Fruit fly (Drosophila melanogaster) whole organism, embryonic: ENCODE data around the gene CheB38c.

Experiments
- BEAF-32 ChIP-seq: fragments of 200-800 bp; sonication (Bioruptor generic); optimal IDR thresholded peaks from 3 replicates; lab custom pipeline; 2017; ENCODE audit warnings: missing biosample characterization, missing genetic modification characterization, mild to moderate bottlenecking, moderate library complexity, missing genetic modification reagents
- CG12744 ChIP-seq: fragments of 200-800 bp; sonication (Bioruptor generic); optimal IDR thresholded peaks from 2 replicates; lab custom pipeline; 2016; ENCODE audit warnings: missing biosample characterization, missing genetic modification characterization
- CG13775 ChIP-seq: fragments of 200-800 bp; sonication (Bioruptor generic); optimal IDR thresholded peaks from 3 replicates; lab custom pipeline; 2017; ENCODE audit warnings: missing biosample characterization, mild to moderate bottlenecking, missing genetic modification characterization
- CG14710 ChIP-seq: fragments of 200-800 bp; sonication (Bioruptor generic); optimal IDR thresholded peaks from 3 replicates; lab custom pipeline; 2019; ENCODE audit warnings: missing biosample characterization, mild to moderate bottlenecking, missing genetic modification characterization, moderate library complexity
- CG15601 ChIP-seq: fragments of 200-800 bp; sonication (Bioruptor generic); optimal IDR thresholded peaks from 3 replicates; lab custom pipeline; 2019; ENCODE audit warnings: missing biosample characterization, mild to moderate bottlenecking, missing genetic modification characterization, moderate library complexity
- CG1647 ChIP-seq: fragments of 200-800 bp; sonication (Bioruptor generic); optimal IDR thresholded peaks from 3 replicates; lab custom pipeline; 2016; ENCODE audit warnings: missing biosample characterization, missing genetic modification characterization
- CG2199 ChIP-seq: fragments of 200-800 bp; sonication (Bioruptor generic); IDR thresholded peaks from 3 replicates; pipeline ENCODE4 v1.3.6; 2022; ENCODE audit warnings: missing biosample characterization, missing genetic modification characterization
- CG2875 ChIP-seq: fragments of 200-800 bp; sonication (Bioruptor generic); optimal IDR thresholded peaks from 2 replicates; lab custom pipeline; 2017; ENCODE audit warnings: missing biosample characterization, mild to moderate bottlenecking, missing genetic modification characterization, missing genetic modification reagents
- CG2889 ChIP-seq: fragments of 200-800 bp; sonication (Bioruptor generic); IDR thresholded peaks from 3 replicates; pipeline ENCODE4 v1.3.6; 2022; ENCODE audit warnings: missing biosample characterization, missing genetic modification characterization
- CG31441 ChIP-seq: fragments of 200-800 bp; sonication (Bioruptor generic); IDR thresholded peaks from 2 replicates; pipeline ENCODE4 v1.3.6; 2022; ENCODE audit warnings: missing biosample characterization, missing genetic modification characterization
- CG3726 ChIP-seq: fragments of 200-800 bp; sonication (Bioruptor generic); IDR thresholded peaks from 3 replicates; pipeline ENCODE4, ENCODE4 v1.3.6; 2022; ENCODE audit warnings: missing biosample characterization, missing genetic modification characterization
- CG6683 ChIP-seq: fragments of 200-800 bp; sonication (Bioruptor generic); optimal IDR thresholded peaks from 2 replicates; lab custom pipeline; 2017; ENCODE audit warnings: missing biosample characterization, mild to moderate bottlenecking, missing genetic modification characterization, missing genetic modification reagents
- CG8281 ChIP-seq: fragments of 200-800 bp; sonication (Bioruptor generic); optimal IDR thresholded peaks from 2 replicates; lab custom pipeline; 2018; ENCODE audit warnings: missing biosample characterization, mild to moderate bottlenecking, missing genetic modification characterization, moderate library complexity
- CG8290 ChIP-seq, 3 experiments: fragments of 200-800 bp; sonication (Bioruptor generic); optimal IDR thresholded peaks; 2 replicates each; lab custom pipeline; 2016 to 2019; ENCODE audit warnings: missing biosample characterization in 3 of 3, missing genetic modification characterization in 3 of 3, mild to moderate bottlenecking in 2 of 3, moderate library complexity in 1 of 3
- CG8924 ChIP-seq: fragments of 200-800 bp; optimal IDR thresholded peaks from 3 replicates; lab custom pipeline; 2019; ENCODE audit warnings: missing biosample characterization, mild to moderate bottlenecking, missing genetic modification characterization, moderate library complexity
- Dp ChIP-seq: fragments of 200-800 bp; sonication (Bioruptor generic); optimal IDR thresholded peaks from 2 replicates; lab custom pipeline; 2018; ENCODE audit warnings: missing biosample characterization, mild to moderate bottlenecking, missing genetic modification characterization, moderate library complexity
- Drgx ChIP-seq: fragments of 200-800 bp; sonication (Bioruptor generic); IDR thresholded peaks from 2 replicates; pipeline ENCODE4 v1.3.6; 2022; ENCODE audit warnings: missing biosample characterization, missing genetic modification characterization
- E2f2 ChIP-seq: fragments of 200-800 bp; sonication (Bioruptor generic); IDR thresholded peaks from 2 replicates; pipeline ENCODE4 v1.3.6; 2022; ENCODE audit warnings: missing biosample characterization, missing genetic modification characterization
- Ets97D ChIP-seq: fragments of 200-800 bp; sonication (Bioruptor generic); optimal IDR thresholded peaks from 3 replicates; lab custom pipeline; 2016; ENCODE audit warnings: missing biosample characterization, missing genetic modification characterization
- Fer2 ChIP-seq: fragments of 200-800 bp; sonication (Bioruptor generic); optimal IDR thresholded peaks from 2 replicates; lab custom pipeline; 2018; ENCODE audit warnings: missing biosample characterization, mild to moderate bottlenecking, missing genetic modification characterization, moderate library complexity
- HLH4C ChIP-seq: fragments of 200-800 bp; sonication (Bioruptor generic); IDR thresholded peaks from 3 replicates; pipeline ENCODE4 v1.3.6; 2022; ENCODE audit warnings: missing biosample characterization, missing genetic modification characterization; ENCODE audit not compliant: partially characterized antibody
- Hey ChIP-seq: fragments of 200-800 bp; sonication (Bioruptor generic); optimal IDR thresholded peaks from 3 replicates; lab custom pipeline; 2018; ENCODE audit warnings: missing biosample characterization, mild to moderate bottlenecking, missing genetic modification characterization
- Hr78 ChIP-seq, 2 experiments: fragments of 200-800 bp in 1 of 2; fragments of >200 bp in 1 of 2; sonication (Bioruptor generic) in 1 of 2; optimal IDR thresholded peaks; 2 replicates each; lab custom pipeline; 2017 to 2019; ENCODE audit warnings: missing biosample characterization in 2 of 2, missing genetic modification characterization in 2 of 2, mild to moderate bottlenecking in 1 of 2, moderate library complexity in 1 of 2
- NfI ChIP-seq: fragments of 200-800 bp; sonication (Bioruptor generic); optimal IDR thresholded peaks from 3 replicates; lab custom pipeline; 2018; ENCODE audit warnings: missing biosample characterization, mild to moderate bottlenecking, missing genetic modification characterization, moderate library complexity
- Oaz ChIP-seq: fragments of 200-800 bp; sonication (Bioruptor generic); IDR thresholded peaks from 2 replicates; pipeline ENCODE4 v1.3.6; 2022; ENCODE audit warnings: missing biosample characterization, missing genetic modification characterization
- Sin3A ChIP-seq: fragments of >200 bp; optimal IDR thresholded peaks from 2 replicates; lab custom pipeline; 2018
- Six4 ChIP-seq: fragments of 200-800 bp; sonication (Bioruptor generic); optimal IDR thresholded peaks from 2 replicates; lab custom pipeline; 2016; ENCODE audit warnings: missing biosample characterization, missing genetic modification characterization
- Sox102F ChIP-seq: fragments of 200-800 bp; sonication (Bioruptor generic); optimal IDR thresholded peaks from 2 replicates; lab custom pipeline; 2018; ENCODE audit warnings: missing biosample characterization, mild to moderate bottlenecking, missing genetic modification characterization, moderate library complexity
- Stat92E ChIP-seq, 3 experiments: fragments of >200 bp in 2 of 3; fragments of 200-800 bp in 1 of 3; sonication (Bioruptor generic) in 1 of 3; optimal IDR thresholded peaks; 2 replicates each; lab custom pipeline; 2017 to 2019; ENCODE audit warnings: missing biosample characterization in 3 of 3, missing genetic modification characterization in 3 of 3, mild to moderate bottlenecking in 1 of 3, moderate library complexity in 1 of 3
- br ChIP-seq: fragments of >200 bp; optimal IDR thresholded peaks from 2 replicates; lab custom pipeline; 2017
- bsh ChIP-seq, 2 experiments: fragments of 200-800 bp; sonication (Bioruptor generic); optimal IDR thresholded peaks; 2 replicates each; lab custom pipeline; 2017 to 2018; ENCODE audit warnings: mild to moderate bottlenecking in 2 of 2, missing biosample characterization in 2 of 2, missing genetic modification characterization in 2 of 2, moderate library complexity in 1 of 2
- chif ChIP-seq, 2 experiments: fragments of 200-800 bp; sonication (Bioruptor generic); optimal IDR thresholded peaks; 3 replicates each; lab custom pipeline; 2016; ENCODE audit warnings: missing biosample characterization in 2 of 2, missing genetic modification characterization in 2 of 2
- chm ChIP-seq: fragments of 200-800 bp; sonication (Bioruptor generic); IDR thresholded peaks from 2 replicates; pipeline ENCODE4 v1.3.6; 2022; ENCODE audit warnings: missing biosample characterization, missing genetic modification characterization
- chn ChIP-seq: fragments of 200-800 bp; sonication (Bioruptor generic); optimal IDR thresholded peaks from 2 replicates; lab custom pipeline; 2016; ENCODE audit warnings: missing biosample characterization, missing genetic modification characterization
- dmrt11E ChIP-seq: fragments of 200-800 bp; sonication (Bioruptor generic); optimal IDR thresholded peaks from 3 replicates; lab custom pipeline; 2018; ENCODE audit warnings: missing biosample characterization, mild to moderate bottlenecking, missing genetic modification characterization, moderate library complexity
- exex ChIP-seq: fragments of 200-800 bp; sonication (Bioruptor generic); optimal IDR thresholded peaks from 4 replicates; lab custom pipeline; 2018; ENCODE audit warnings: missing biosample characterization, mild to moderate bottlenecking, missing genetic modification characterization, moderate library complexity
- fd96Cb ChIP-seq: fragments of 200-800 bp; sonication (Bioruptor generic); optimal IDR thresholded peaks from 2 replicates; lab custom pipeline; 2018; ENCODE audit warnings: missing biosample characterization, mild to moderate bottlenecking, missing genetic modification characterization, moderate library complexity
- gce ChIP-seq: fragments of 200-800 bp; sonication (Bioruptor generic); IDR thresholded peaks from 3 replicates; pipeline ENCODE4 v1.3.6; 2022; ENCODE audit warnings: missing biosample characterization, missing genetic modification characterization
- gfzf ChIP-seq: fragments of 200-800 bp; sonication (Bioruptor generic); optimal IDR thresholded peaks from 2 replicates; lab custom pipeline; 2016; ENCODE audit warnings: missing biosample characterization, mild to moderate bottlenecking, missing genetic modification characterization, moderate library complexity
- her ChIP-seq: fragments of 200-800 bp; sonication (Bioruptor generic); optimal IDR thresholded peaks from 2 replicates; lab custom pipeline; 2016; ENCODE audit warnings: missing biosample characterization, missing genetic modification characterization
- jing ChIP-seq: fragments of 200-800 bp; sonication (Bioruptor generic); optimal IDR thresholded peaks from 2 replicates; lab custom pipeline; 2018; ENCODE audit warnings: missing biosample characterization, mild to moderate bottlenecking, missing genetic modification characterization
- peb ChIP-seq: fragments of 200-800 bp; sonication (Bioruptor generic); IDR thresholded peaks from 2 replicates; pipeline ENCODE4 v1.3.6; 2022; ENCODE audit warnings: missing biosample characterization, missing genetic modification characterization
- phol ChIP-seq: fragments of 200-800 bp; sonication (Bioruptor generic); optimal IDR thresholded peaks from 3 replicates; lab custom pipeline; 2018; ENCODE audit warnings: missing biosample characterization, mild to moderate bottlenecking, missing genetic modification characterization, moderate library complexity
- twi ChIP-seq: fragments of 200-800 bp; optimal IDR thresholded peaks from 2 replicates; lab custom pipeline; 2019; ENCODE audit warnings: missing biosample characterization, mild to moderate bottlenecking, missing genetic modification characterization, moderate library complexity
- vnd ChIP-seq: fragments of 200-800 bp; sonication (Bioruptor generic); IDR thresholded peaks from 3 replicates; pipeline ENCODE4 v1.3.6; 2022; ENCODE audit warnings: missing biosample characterization, missing genetic modification characterization; ENCODE audit not compliant: partially characterized antibody
- wdn ChIP-seq: fragments of 200-800 bp; sonication (Bioruptor generic); IDR thresholded peaks from 2 replicates; pipeline ENCODE4 v1.3.6; 2022; ENCODE audit warnings: missing biosample characterization, missing genetic modification characterization
- wor ChIP-seq: fragments of 200-800 bp; sonication (Bioruptor generic); IDR thresholded peaks from 2 replicates; pipeline ENCODE4 v1.3.6; 2022; ENCODE audit warnings: missing biosample characterization, missing genetic modification characterization
- z ChIP-seq: fragments of 200-800 bp; sonication (Bioruptor generic); IDR thresholded peaks from 3 replicates; pipeline ENCODE4 v1.3.6; 2022; ENCODE audit warnings: missing biosample characterization, missing genetic modification characterization

The CheB38c gene

dm6 chr2L:20805624-20806339, 14.9 kb downstream of the CheB38c start (continued):
- TF ChIP-seq chif (GFP tag; optimal IDR thresholded peaks at IDR 0.05; lab: Kevin White, UChicago) (peak; percentile 83 to 84), CG2875 (GFP tag; lab: Kevin White, UChicago) (peak; percentile 95), Hey (tag; lab: Kevin White, UChicago) (peak; percentile 63), chm (GFP tag; lab: Robert Waterston, UW) (peak; percentile 90), wor (peak; percentile 92), Sin3A (no peak), Sox102F (GFP tag; lab: Kevin White, UChicago) (peak; percentile 97), HLH4C (GFP tag; lab: Robert Waterston, UW) (peak; percentile 96), exex (peak; percentile 91), E2f2 (GFP tag; lab: Robert Waterston, UW) (peak; percentile 81), wdn (peak; percentile 92), vnd (GFP tag; lab: Robert Waterston, UW) (peak; percentile 87), gce (GFP tag; lab: Robert Waterston, UW) (peak; percentile 92), CG6683 (GFP tag; lab: Kevin White, UChicago) (peak; percentile 90), Drgx (GFP tag; lab: Robert Waterston, UW) (peak; percentile 82), CG1647 (peak; percentile 81), peb (GFP tag; lab: Robert Waterston, UW) (peak; percentile 87), Stat92E (GFP tag; optimal IDR thresholded peaks at IDR 0.05; lab: Kevin White, UChicago) (peak in 1 of 3 experiments; percentile 87), Dp (GFP tag; lab: Kevin White, UChicago) (peak; percentile 12), CG13775 (GFP tag; lab: Kevin White, UChicago) (peak; percentile 94), br (lab: Kevin White, UChicago) (no peak), twi (tag; lab: Kevin White, UChicago) (peak; percentile 89), CG14710 (peak; percentile 92), jing (GFP tag; lab: Kevin White, UChicago) (peak; percentile 90), CG8281 (tag; lab: Kevin White, UChicago) (peak; percentile 85), Ets97D (GFP tag; lab: Kevin White, UChicago) (peak; percentile 48), BEAF-32 (GFP tag; lab: Kevin White, UChicago) (peak; percentile 7), NfI (GFP tag; lab: Kevin White, UChicago) (peak; percentile 94), CG8290 (GFP tag; optimal IDR thresholded peaks at IDR 0.05; lab: Kevin White, UChicago) (peak; percentile 71), CG8290 (tag; optimal IDR thresholded peaks at IDR 0.05; lab: Kevin White, UChicago) (peak; percentile 7 to 92), CG2889 (peak; percentile 94), CG3726 (GFP tag; lab: Robert Waterston, UW) (peak; percentile 93), her (GFP tag; lab: Kevin White, UChicago) (peak; percentile 19), gfzf (GFP tag; lab: Kevin White, UChicago) (no peak), dmrt11E (tag; lab: Kevin White, UChicago) (peak; percentile 94), z (peak; percentile 61; the same call in 1 of the 3 replicates), CG31441 (GFP tag; lab: Robert Waterston, UW) (peak; percentile 97), fd96Cb (peak; percentile 92), chn (GFP tag; lab: Kevin White, UChicago) (peak; percentile 88), bsh (GFP tag; optimal IDR thresholded peaks at IDR 0.05; lab: Kevin White, UChicago) (peak in 1 of 2 experiments; percentile 97), CG2199 (GFP tag; lab: Robert Waterston, UW) (peak; percentile 84; the same call in 2 of the 3 replicates), Fer2 (tag; lab: Kevin White, UChicago) (peak; percentile 91), phol (peak; percentile 95), CG8924 (peak; percentile 98), Hr78 (GFP tag; optimal IDR thresholded peaks at IDR 0.05; lab: Kevin White, UChicago) (peak in 1 of 2 experiments; percentile 81), CG12744 (GFP tag; lab: Kevin White, UChicago) (peak; percentile 33), CG15601 (tag; lab: Kevin White, UChicago) (peak; percentile 89), Six4 (GFP tag; lab: Kevin White, UChicago) (peak; percentile 88), Oaz (GFP tag; lab: Robert Waterston, UW) (peak; percentile 90)
